Worm (Caenorhabditis elegans): ENCODE data around the gene rgs-9.

Gene rgs-9

DNA sequence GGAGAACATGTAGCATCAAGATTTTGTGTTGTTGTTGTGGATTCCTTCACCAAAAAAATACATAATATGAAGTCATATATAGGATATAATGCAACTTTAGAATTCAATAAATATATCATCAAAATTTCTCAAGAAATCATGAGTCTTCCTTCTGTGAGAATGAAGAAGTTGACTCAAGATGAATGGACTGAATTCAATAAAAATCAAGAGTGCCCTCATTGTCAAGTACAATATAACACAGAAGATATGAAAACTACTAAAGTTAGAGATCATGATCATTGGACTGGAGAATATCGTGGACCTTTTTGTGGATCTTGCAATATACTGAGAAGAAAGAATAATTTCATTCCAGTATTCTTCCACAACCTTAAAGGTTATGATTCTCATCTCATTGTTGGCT lies 20.4 kb downstream of the rgs-9 start:
- TF ChIP-seq nhr-80 (tag; optimal IDR thresholded peaks at IDR 0.05) (no peak), Y79H2A.3 (GFP tag; conservative IDR thresholded peaks at IDR 0.05) (no peak), ceh-79 (tag; optimal IDR thresholded peaks at IDR 0.05) (no peak), hmg-20 (GFP tag; IDR thresholded peaks at IDR 0.05) (no peak), zfh-2 (GFP tag; conservative IDR thresholded peaks at IDR 0.05) (no peak), tbx-9 (tag; optimal IDR thresholded peaks at IDR 0.05; ENCODE audit: borderline replicate concordance) (no peak), unc-130 (GFP tag; optimal IDR thresholded peaks at IDR 0.05) (no peak), Y95B8A.8 (GFP tag; IDR thresholded peaks at IDR 0.05) (no peak), pha-4 (tag; optimal IDR thresholded peaks at IDR 0.05) (no peak), mxl-1 (tag; optimal IDR thresholded peaks at IDR 0.05) (no peak), cebp-1 (GFP tag; IDR thresholded peaks at IDR 0.05) (no peak), cebp-1 (tag; optimal IDR thresholded peaks at IDR 0.05) (no peak)

DNA sequence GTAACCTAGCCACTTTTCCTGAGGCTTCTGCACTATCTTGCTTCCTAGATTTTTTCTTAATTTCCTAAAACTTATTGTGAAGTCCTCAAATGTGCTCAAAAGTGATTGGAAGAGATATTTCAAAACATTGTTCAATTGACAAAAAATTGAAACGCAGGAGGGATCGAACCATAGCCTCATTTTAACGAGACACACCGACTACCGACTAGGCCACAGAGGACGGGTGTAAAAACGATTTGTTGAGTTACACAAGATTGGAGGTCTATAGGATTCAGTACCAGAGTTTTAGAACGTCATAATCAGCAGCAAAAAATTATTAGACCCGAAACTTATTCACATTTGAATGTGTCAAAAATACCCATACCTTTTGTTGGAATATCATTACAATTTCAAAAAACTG lies 24.2 kb downstream of the rgs-9 start:
- no peak for TF ChIP-seq somi-1 (GFP tag; optimal IDR thresholded peaks at IDR 0.05)
- TF ChIP-seq ceh-100 (GFP tag; IDR thresholded peaks at IDR 0.05), result no peak
- TF ChIP-seq F23B12.7 (tag; optimal IDR thresholded peaks at IDR 0.05; ENCODE audit: insufficient read depth), result no peak
- TF ChIP-seq ztf-22 (GFP tag; optimal IDR thresholded peaks at IDR 0.05), result no peak
- TF ChIP-seq F49E8.2 (tag; optimal IDR thresholded peaks at IDR 0.05; ENCODE audit: insufficient read depth), result no peak
- no peak for TF ChIP-seq lag-1 (GFP tag; IDR thresholded peaks at IDR 0.05)
- no peak for TF ChIP-seq lir-1 (GFP tag; conservative IDR thresholded peaks at IDR 0.05)
- TF ChIP-seq lin-54 (GFP tag; optimal IDR thresholded peaks at IDR 0.05), result no peak
- no peak for TF ChIP-seq F57A8.1 (GFP tag; optimal IDR thresholded peaks at IDR 0.05)
- no peak for TF ChIP-seq cebp-1 (GFP tag; IDR thresholded peaks at IDR 0.05)
- no peak for TF ChIP-seq cebp-1 (tag; optimal IDR thresholded peaks at IDR 0.05)
- no peak for TF ChIP-seq aptf-3 (GFP tag; IDR thresholded peaks at IDR 0.05)
- no peak for TF ChIP-seq B0019.2 (GFP tag; conservative IDR thresholded peaks at IDR 0.05)
- no peak for TF ChIP-seq ztf-3 (GFP tag; optimal IDR thresholded peaks at IDR 0.05)
- TF ChIP-seq Y53G8AR.9 (GFP tag; conservative IDR thresholded peaks at IDR 0.05), result no peak
- TF ChIP-seq snpc-4 (GFP tag; optimal IDR thresholded peaks at IDR 0.05), result no peak
- TF ChIP-seq snpc-4 (tag; optimal IDR thresholded peaks at IDR 0.05), result no peak
- TF ChIP-seq tbp1 (GFP tag; optimal IDR thresholded peaks at IDR 0.05), result peak; percentile 86
- no peak for TF ChIP-seq rcor-1 (GFP tag; IDR thresholded peaks at IDR 0.05)
- no peak for TF ChIP-seq madf-10 (tag; optimal IDR thresholded peaks at IDR 0.05)
- TF ChIP-seq snpc-3.4 (tag; optimal IDR thresholded peaks at IDR 0.05), result no peak
- no peak for TF ChIP-seq snpc-1.1 (tag; optimal IDR thresholded peaks at IDR 0.05; ENCODE audit: insufficient read depth)
- TF ChIP-seq die-1 (tag; optimal IDR thresholded peaks at IDR 0.05), result no peak
- TF ChIP-seq B0261.1 (tag; optimal IDR thresholded peaks at IDR 0.05), result peak; percentile 68
- TF ChIP-seq ceh-58 (GFP tag; IDR thresholded peaks at IDR 0.05), result no peak
- TF ChIP-seq madf-6 (GFP tag; IDR thresholded peaks at IDR 0.05), result no peak
- no peak for TF ChIP-seq F22D6.2 (tag; optimal IDR thresholded peaks at IDR 0.05)
- no peak for TF ChIP-seq akir-1 (GFP tag; optimal IDR thresholded peaks at IDR 0.05)
- TF ChIP-seq C17E4.6 (GFP tag; IDR thresholded peaks at IDR 0.05), result no peak
- no peak for TF ChIP-seq attf-5 (GFP tag; optimal IDR thresholded peaks at IDR 0.05)
- TF ChIP-seq madf-3 (GFP tag; IDR thresholded peaks at IDR 0.05), result 0 out of 2 replicates have a peak, but pooled peaks have one; percentile 61
- TF ChIP-seq hrde-1 (tag; optimal IDR thresholded peaks at IDR 0.05; ENCODE audit: borderline replicate concordance), result no peak
- no peak for TF ChIP-seq athp-1 (tag; optimal IDR thresholded peaks at IDR 0.05)
- TF ChIP-seq hlh-12 (tag; optimal IDR thresholded peaks at IDR 0.05), result no peak
- peak; percentile 61 for TF ChIP-seq rpc-1 (optimal IDR thresholded peaks at IDR 0.05)
- TF ChIP-seq rpc-1 (tag; optimal IDR thresholded peaks at IDR 0.05), result peak; percentile 82

All from whole organism, young adult.